Worm (Caenorhabditis elegans) whole organism, young adult: ENCODE results near the gene col-85.

Experiments used
- F10E7.11 ChIP-seq: sonication (generic microtip); optimal IDR thresholded peaks from 2 replicates; lab custom pipeline; 2017; ENCODE audit warnings: mild to moderate bottlenecking, missing genetic modification characterization, moderate library complexity, missing compliant biosample characterization
- F33H1.4 ChIP-seq: fragments of 200-800 bp; sonication (Bioruptor generic); IDR thresholded peaks from 2 replicates; pipeline ENCODE4 v1.3.6; 2022; ENCODE audit warnings: missing genetic modification reagents, missing genetic modification characterization, missing compliant biosample characterization
- F39B2.1 ChIP-seq: fragments of 200-800 bp; sonication (Bioruptor generic); IDR thresholded peaks from 2 replicates; pipeline ENCODE4 v1.3.6; 2022; ENCODE audit warnings: missing genetic modification reagents, missing genetic modification characterization, missing compliant biosample characterization
- F57A8.1 ChIP-seq: fragments of 200-800 bp; sonication (Bioruptor generic); optimal IDR thresholded peaks from 2 replicates; lab custom pipeline; 2018; ENCODE audit warnings: mild to moderate bottlenecking, missing genetic modification characterization, moderate library complexity, missing compliant biosample characterization
- K12H6.12 ChIP-seq: fragments of 200-800 bp; sonication (Bioruptor generic); optimal IDR thresholded peaks from 2 replicates; lab custom pipeline; 2018; ENCODE audit warnings: mild to moderate bottlenecking, missing genetic modification characterization, missing compliant biosample characterization
- Y79H2A.3 ChIP-seq: fragments of 200-800 bp; sonication (Bioruptor generic); conservative IDR thresholded peaks from 2 replicates; pipeline ENCODE4 v1.3.6; 2022; ENCODE audit warnings: missing genetic modification reagents, missing genetic modification characterization, missing compliant biosample characterization
- ZK185.1 ChIP-seq: sonication (generic microtip); optimal IDR thresholded peaks from 2 replicates; lab custom pipeline; 2016; ENCODE audit warnings: mild to moderate bottlenecking, missing genetic modification characterization, missing compliant biosample characterization; ENCODE audit not compliant: poor library complexity, severe bottlenecking
- akir-1 ChIP-seq: fragments of 200-800 bp; sonication (Bioruptor generic); optimal IDR thresholded peaks from 2 replicates; lab custom pipeline; 2018; ENCODE audit warnings: mild to moderate bottlenecking, missing genetic modification characterization, moderate library complexity, missing compliant biosample characterization
- atf-7 ChIP-seq: sonication (generic microtip); optimal IDR thresholded peaks from 2 replicates; lab custom pipeline; 2017; ENCODE audit warnings: mild to moderate bottlenecking, missing genetic modification characterization, missing compliant biosample characterization
- athp-1 ChIP-seq: sonication (generic microtip); optimal IDR thresholded peaks from 2 replicates; lab custom pipeline; 2017; ENCODE audit warnings: mild to moderate bottlenecking, missing genetic modification characterization, missing compliant biosample characterization
- attf-3 ChIP-seq: fragments of 200-800 bp; sonication (Bioruptor generic); conservative IDR thresholded peaks from 2 replicates; pipeline ENCODE4 v1.3.6; 2022; ENCODE audit warnings: missing genetic modification reagents, missing genetic modification characterization, missing compliant biosample characterization
- attf-5 ChIP-seq: fragments of 200-800 bp; sonication (Bioruptor generic); optimal IDR thresholded peaks from 2 replicates; lab custom pipeline; 2018; ENCODE audit warnings: mild to moderate bottlenecking, missing genetic modification characterization, missing compliant biosample characterization
- cebp-2 ChIP-seq: fragments of 200-800 bp; sonication (Bioruptor generic); IDR thresholded peaks from 2 replicates; pipeline ENCODE4 v1.3.6; 2022; ENCODE audit warnings: missing genetic modification characterization, missing compliant biosample characterization
- ceh-40 ChIP-seq: fragments of 200-800 bp; sonication (Bioruptor generic); IDR thresholded peaks from 2 replicates; pipeline ENCODE4 v1.3.6; 2022; ENCODE audit warnings: missing genetic modification characterization, missing compliant biosample characterization
- ceh-91 ChIP-seq: fragments of 200-800 bp; sonication (Bioruptor generic); IDR thresholded peaks from 2 replicates; pipeline ENCODE4 v1.3.6; 2022; ENCODE audit warnings: missing genetic modification reagents, missing genetic modification characterization, missing compliant biosample characterization
- die-1 ChIP-seq: sonication (generic microtip); optimal IDR thresholded peaks from 2 replicates; lab custom pipeline; 2016; ENCODE audit warnings: missing genotype, mild to moderate bottlenecking, missing genetic modification characterization, missing compliant biosample characterization
- efl-1 ChIP-seq: fragments of 150-350 bp; optimal IDR thresholded peaks from 2 replicates; lab custom pipeline; 2014; ENCODE audit warnings: missing biosample characterization, missing genetic modification reagents, missing genetic modification characterization
- egl-18 ChIP-seq: fragments of 200-800 bp; sonication (Bioruptor generic); IDR thresholded peaks from 2 replicates; pipeline ENCODE4 v1.3.6; 2022; ENCODE audit warnings: missing genetic modification reagents, missing genetic modification characterization, missing compliant biosample characterization
- egl-44 ChIP-seq: fragments of 200-800 bp; sonication (Bioruptor generic); IDR thresholded peaks from 2 replicates; pipeline ENCODE4 v1.3.6; 2022; ENCODE audit warnings: missing genetic modification reagents, missing genetic modification characterization, missing compliant biosample characterization
- ekl-4 ChIP-seq: fragments of 200-800 bp; sonication (Bioruptor generic); IDR thresholded peaks from 2 replicates; pipeline ENCODE4 v1.3.6; 2022; ENCODE audit warnings: missing genetic modification reagents, missing genetic modification characterization, missing compliant biosample characterization
- fkh-3 ChIP-seq: sonication (generic microtip); optimal IDR thresholded peaks from 2 replicates; lab custom pipeline; 2016; ENCODE audit warnings: mild to moderate bottlenecking, missing genetic modification characterization, missing compliant biosample characterization
- him-1 ChIP-seq: sonication (generic microtip); optimal IDR thresholded peaks from 2 replicates; lab custom pipeline; 2016; ENCODE audit warnings: missing genotype, missing genetic modification reagents, missing genetic modification characterization, missing compliant biosample characterization
- hlh-12 ChIP-seq: sonication (generic microtip); optimal IDR thresholded peaks from 2 replicates; lab custom pipeline; 2016; ENCODE audit warnings: missing genetic modification characterization, missing compliant biosample characterization
- hlh-26 ChIP-seq: fragments of 200-800 bp; sonication (Bioruptor generic); conservative IDR thresholded peaks from 2 replicates; pipeline ENCODE4 v1.3.6; 2022; ENCODE audit warnings: missing genetic modification reagents, missing genetic modification characterization, missing compliant biosample characterization
- hmg-1.2 ChIP-seq: fragments of 200-800 bp; sonication (Bioruptor generic); IDR thresholded peaks from 2 replicates; pipeline ENCODE4 v1.3.6; 2022; ENCODE audit warnings: missing genetic modification reagents, missing genetic modification characterization, missing compliant biosample characterization
- hmg-20 ChIP-seq: fragments of 200-800 bp; sonication (Bioruptor generic); IDR thresholded peaks from 2 replicates; pipeline ENCODE4 v1.3.6; 2022; ENCODE audit warnings: missing genetic modification reagents, missing genetic modification characterization, missing compliant biosample characterization
- hsf-1 ChIP-seq: fragments of 200-800 bp; sonication (Bioruptor generic); IDR thresholded peaks from 2 replicates; pipeline ENCODE4 v1.3.6; 2022; ENCODE audit warnings: missing genetic modification reagents, missing genetic modification characterization, missing compliant biosample characterization
- lag-1 ChIP-seq: fragments of 200-800 bp; sonication (Bioruptor generic); IDR thresholded peaks from 2 replicates; pipeline ENCODE4 v1.3.6; 2022; ENCODE audit warnings: missing genetic modification reagents, missing genetic modification characterization, missing compliant biosample characterization
- let-607 ChIP-seq, 2 experiments: fragments of 200-800 bp in 1 of 2; sonication (Bioruptor generic) in 1 of 2; sonication (generic microtip) in 1 of 2; optimal IDR thresholded peaks; 2 replicates each; lab custom pipeline; 2016 to 2018; ENCODE audit warnings: mild to moderate bottlenecking in 2 of 2, missing compliant biosample characterization in 2 of 2, missing genetic modification characterization in 2 of 2, moderate library complexity in 2 of 2, missing genotype in 1 of 2
- lin-54 ChIP-seq: fragments of 200-800 bp; sonication (Bioruptor generic); optimal IDR thresholded peaks from 2 replicates; lab custom pipeline; 2018; ENCODE audit warnings: mild to moderate bottlenecking, missing genetic modification characterization, missing compliant biosample characterization
- lsl-1 ChIP-seq: fragments of 200-800 bp; sonication (Bioruptor generic); optimal IDR thresholded peaks from 2 replicates; lab custom pipeline; 2018; ENCODE audit warnings: mild to moderate bottlenecking, missing genetic modification characterization, moderate library complexity, missing compliant biosample characterization
- madf-8 ChIP-seq: fragments of 200-800 bp; sonication (Bioruptor generic); conservative IDR thresholded peaks from 2 replicates; pipeline ENCODE4 v1.3.6; 2022; ENCODE audit warnings: missing genetic modification reagents, missing genetic modification characterization, missing compliant biosample characterization
- nfyb-1 ChIP-seq: fragments of 200-800 bp; sonication (Bioruptor generic); IDR thresholded peaks from 2 replicates; pipeline ENCODE4 v1.3.6; 2022; ENCODE audit warnings: missing genetic modification reagents, missing genetic modification characterization, missing compliant biosample characterization
- nhr-27 ChIP-seq: fragments of 200-800 bp; sonication (Bioruptor generic); optimal IDR thresholded peaks from 2 replicates; lab custom pipeline; 2018; ENCODE audit warnings: mild to moderate bottlenecking, missing genetic modification characterization, moderate library complexity, missing compliant biosample characterization
- rec-8 ChIP-seq, 2 experiments: sonication (generic microtip); optimal IDR thresholded peaks; 2 replicates each; lab custom pipeline; 2016; ENCODE audit warnings: mild to moderate bottlenecking in 2 of 2, missing genetic modification characterization in 2 of 2, missing genetic modification reagents in 2 of 2, missing genotype in 2 of 2, missing biosample characterization in 1 of 2, missing compliant biosample characterization in 1 of 2, moderate library complexity in 1 of 2
- repo-1 ChIP-seq: sonication (generic microtip); optimal IDR thresholded peaks from 2 replicates; lab custom pipeline; 2017; ENCODE audit warnings: mild to moderate bottlenecking, missing genetic modification characterization, missing compliant biosample characterization
- sdz-38 ChIP-seq: sonication (generic microtip); optimal IDR thresholded peaks from 2 replicates; lab custom pipeline; 2016; ENCODE audit warnings: missing genotype, missing genetic modification characterization, missing compliant biosample characterization
- sea-2 ChIP-seq: fragments of 200-800 bp; sonication (Bioruptor generic); IDR thresholded peaks from 2 replicates; pipeline ENCODE4 v1.3.6; 2022; ENCODE audit warnings: missing genetic modification characterization, missing compliant biosample characterization
- snpc-1.1 ChIP-seq: sonication (generic microtip); optimal IDR thresholded peaks from 2 replicates; lab custom pipeline; 2017; ENCODE audit warnings: missing genetic modification characterization, mild to moderate bottlenecking, missing compliant biosample characterization, antibody characterized with exemption, moderate library complexity, missing genotype, missing genetic modification reagents; ENCODE audit not compliant: insufficient read depth
- snpc-3.4 ChIP-seq: sonication (generic microtip); optimal IDR thresholded peaks from 2 replicates; lab custom pipeline; 2017; ENCODE audit warnings: missing genetic modification characterization, mild to moderate bottlenecking, missing compliant biosample characterization, antibody characterized with exemption, moderate library complexity, missing genotype, missing genetic modification reagents
- tbp1 ChIP-seq: fragments of 200-800 bp; sonication (Bioruptor generic); optimal IDR thresholded peaks from 2 replicates; lab custom pipeline; 2018; ENCODE audit warnings: mild to moderate bottlenecking, missing genetic modification characterization, missing compliant biosample characterization
- tbx-9 ChIP-seq: sonication (generic microtip); optimal IDR thresholded peaks from 2 replicates; lab custom pipeline; 2016; ENCODE audit warnings: borderline replicate concordance, missing genetic modification characterization, inconsistent platforms, missing compliant biosample characterization
- tlf-1 ChIP-seq: fragments of 200-800 bp; sonication (Bioruptor generic); optimal IDR thresholded peaks from 2 replicates; lab custom pipeline; 2018; ENCODE audit warnings: mild to moderate bottlenecking, missing genetic modification characterization, missing compliant biosample characterization
- unc-62 ChIP-seq: fragments of 150-350 bp; optimal IDR thresholded peaks from 2 replicates; lab custom pipeline; 2014; ENCODE audit warnings: missing biosample characterization, missing genetic modification reagents, missing genetic modification characterization
- xnd-1 ChIP-seq: sonication (generic microtip); optimal IDR thresholded peaks from 2 replicates; lab custom pipeline; 2016; ENCODE audit warnings: missing genotype, missing genetic modification reagents, missing genetic modification characterization, missing compliant biosample characterization
- ztf-18 ChIP-seq: sonication (generic microtip); optimal IDR thresholded peaks from 2 replicates; lab custom pipeline; 2016; ENCODE audit warnings: missing genotype, mild to moderate bottlenecking, missing genetic modification characterization, missing compliant biosample characterization
- ztf-25 ChIP-seq: fragments of 200-800 bp; sonication (Bioruptor generic); IDR thresholded peaks from 2 replicates; pipeline ENCODE4 v1.3.6; 2022; ENCODE audit warnings: missing genetic modification reagents, missing genetic modification characterization, missing compliant biosample characterization
- ztf-26 ChIP-seq: sonication (generic microtip); optimal IDR thresholded peaks from 2 replicates; lab custom pipeline; 2017; ENCODE audit warnings: missing genetic modification characterization, missing compliant biosample characterization
- ztf-6 ChIP-seq: fragments of 200-800 bp; sonication (Bioruptor generic); IDR thresholded peaks from 2 replicates; pipeline ENCODE4 v1.3.6; 2022; ENCODE audit warnings: missing genetic modification reagents, missing genetic modification characterization, missing compliant biosample characterization

Gene col-85

DNA sequence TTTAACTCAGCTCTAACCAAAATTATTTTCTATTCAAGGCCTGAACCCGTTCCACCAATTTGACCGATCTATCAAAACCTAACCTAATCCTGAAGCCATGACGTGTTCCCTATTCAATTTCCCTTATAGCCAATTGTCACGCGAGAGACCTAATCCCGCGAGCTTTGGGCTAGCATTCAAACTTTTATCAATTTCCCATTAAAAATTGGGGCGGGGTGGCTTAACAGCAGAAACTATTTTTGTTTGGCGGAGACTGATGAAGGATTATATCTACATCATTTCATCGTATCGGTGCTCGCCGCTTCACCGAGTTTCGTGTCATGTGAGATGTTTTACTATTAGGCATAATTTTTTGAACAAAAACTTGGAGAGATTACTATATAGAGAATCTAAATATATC is 6.1 kb downstream of the col-85 start:
- TF ChIP-seq ceh-91 (GFP tag; lab: Robert Waterston, UW) (no peak), tbx-9 (tag; lab: Kevin White, UChicago) (no peak), snpc-1.1 (tag; lab: Kevin White, UChicago) (no peak), F39B2.1 (GFP tag; lab: Robert Waterston, UW) (no peak), hsf-1 (GFP tag; lab: Robert Waterston, UW) (no peak), fkh-3 (no peak), ztf-6 (GFP tag; lab: Robert Waterston, UW) (no peak), xnd-1 (no peak), atf-7 (no peak), repo-1 (tag; lab: Kevin White, UChicago) (no peak), hlh-12 (tag; lab: Kevin White, UChicago) (no peak), nhr-27 (tag; lab: Kevin White, UChicago) (no peak), ekl-4 (no peak), cebp-2 (GFP tag; lab: Robert Waterston, UW) (no peak), egl-18 (GFP tag; lab: Robert Waterston, UW) (no peak), tbp1 (no peak), snpc-3.4 (tag; lab: Kevin White, UChicago) (no peak), tlf-1 (GFP tag; lab: Kevin White, UChicago) (no peak)

ce11 chrII:12485060-12485459 is 9.8 kb downstream of the col-85 start, which contains the start of gene F15A4.10:
F15A4.10 (minus strand) TSS chrII:12485160.
- no peak for TF ChIP-seq attf-3 (GFP tag; lab: Robert Waterston, UW)
- TF ChIP-seq ztf-26 (tag; lab: Kevin White, UChicago): no peak
- no peak for TF ChIP-seq K12H6.12 (tag; lab: Kevin White, UChicago)
- no peak for TF ChIP-seq akir-1 (GFP tag; lab: Kevin White, UChicago)
- TF ChIP-seq ceh-40 (GFP tag; lab: Robert Waterston, UW): no peak
- no peak for TF ChIP-seq lin-54
- TF ChIP-seq efl-1: no peak
- TF ChIP-seq madf-8: no peak
- TF ChIP-seq sea-2 (GFP tag; lab: Robert Waterston, UW): no peak
- no peak for TF ChIP-seq hmg-20 (GFP tag; lab: Robert Waterston, UW)
- no peak for TF ChIP-seq F10E7.11 (tag; lab: Kevin White, UChicago)
- TF ChIP-seq nfyb-1: no peak
- no peak for TF ChIP-seq Y79H2A.3 (GFP tag; lab: Robert Waterston, UW)
- no peak for TF ChIP-seq athp-1 (tag; lab: Kevin White, UChicago)
- no peak for TF ChIP-seq attf-5
- no peak for TF ChIP-seq let-607 (tag; optimal IDR thresholded peaks at IDR 0.05; lab: Kevin White, UChicago)
- no peak for TF ChIP-seq F33H1.4 (GFP tag; lab: Robert Waterston, UW)

ce11 chrII:12482622-12483021 is 12.3 kb downstream of the col-85 start, which contains the start of gene fbxb-102:
fbxb-102 (plus strand) TSS chrII:12482922.
- no peak for TF ChIP-seq sdz-38
- TF ChIP-seq hlh-26 (GFP tag; lab: Robert Waterston, UW): no peak
- TF ChIP-seq die-1 (tag; lab: Kevin White, UChicago): no peak
- no peak for TF ChIP-seq ztf-18
- no peak for TF ChIP-seq unc-62 (GFP tag; lab: Kevin White, UChicago)
- no peak for TF ChIP-seq ztf-25 (GFP tag; lab: Robert Waterston, UW)
- TF ChIP-seq egl-44: no peak
- no peak for TF ChIP-seq hmg-1.2
- no peak for TF ChIP-seq lag-1 (GFP tag; lab: Robert Waterston, UW)
- no peak for TF ChIP-seq ZK185.1
- TF ChIP-seq lsl-1 (GFP tag; lab: Kevin White, UChicago): no peak
- TF ChIP-seq him-1: no peak
- no peak for TF ChIP-seq F57A8.1 (GFP tag; lab: Kevin White, UChicago)
- no peak for TF ChIP-seq rec-8 (tag; optimal IDR thresholded peaks at IDR 0.05; lab: Kevin White, UChicago)
